Fruit fly (Drosophila melanogaster): Measurements from ENCODE around the gene Ant2.

The Ant2 gene

dm6 chrX:10832369-10832768, 45.7 kb upstream of the Ant2 start (continued):
- peak; percentile 64 for TF ChIP-seq esn (GFP tag; optimal IDR thresholded peaks at IDR 0.05)
- no peak for TF ChIP-seq Hr38 (GFP tag; optimal IDR thresholded peaks at IDR 0.05)
- peak; percentile 4 for TF ChIP-seq Eip75B (GFP tag; optimal IDR thresholded peaks at IDR 0.05)
- TF ChIP-seq Ets21C (GFP tag; optimal IDR thresholded peaks at IDR 0.05) = no peak
- no peak for TF ChIP-seq CG8319 (GFP tag; optimal IDR thresholded peaks at IDR 0.05)
- TF ChIP-seq vri (GFP tag; optimal IDR thresholded peaks at IDR 0.05) = no peak
- peak; percentile 76 for TF ChIP-seq CG31627 (GFP tag; optimal IDR thresholded peaks at IDR 0.05)
- peak; percentile 36 for TF ChIP-seq topi (GFP tag; optimal IDR thresholded peaks at IDR 0.05)
- no peak for TF ChIP-seq fd59A (GFP tag; optimal IDR thresholded peaks at IDR 0.05)
- peak; percentile 72 for TF ChIP-seq lz (GFP tag; optimal IDR thresholded peaks at IDR 0.05)
- TF ChIP-seq svp (GFP tag) = no peak
- no peak for TF ChIP-seq CG6854 (GFP tag; optimal IDR thresholded peaks at IDR 0.05)
- no peak for TF ChIP-seq Hr4 (GFP tag; optimal IDR thresholded peaks at IDR 0.05)
- TF ChIP-seq Ets96B (tag; optimal IDR thresholded peaks at IDR 0.05) = no peak
- peak; percentile 49 for TF ChIP-seq Met (GFP tag; optimal IDR thresholded peaks at IDR 0.05)
- no peak for TF ChIP-seq Eip93F (GFP tag; optimal IDR thresholded peaks at IDR 0.05)
- TF ChIP-seq CG3032 (tag; optimal IDR thresholded peaks at IDR 0.05) = peak; percentile 34
- no peak for TF ChIP-seq CG9139 (GFP tag; optimal IDR thresholded peaks at IDR 0.05)

DNA sequence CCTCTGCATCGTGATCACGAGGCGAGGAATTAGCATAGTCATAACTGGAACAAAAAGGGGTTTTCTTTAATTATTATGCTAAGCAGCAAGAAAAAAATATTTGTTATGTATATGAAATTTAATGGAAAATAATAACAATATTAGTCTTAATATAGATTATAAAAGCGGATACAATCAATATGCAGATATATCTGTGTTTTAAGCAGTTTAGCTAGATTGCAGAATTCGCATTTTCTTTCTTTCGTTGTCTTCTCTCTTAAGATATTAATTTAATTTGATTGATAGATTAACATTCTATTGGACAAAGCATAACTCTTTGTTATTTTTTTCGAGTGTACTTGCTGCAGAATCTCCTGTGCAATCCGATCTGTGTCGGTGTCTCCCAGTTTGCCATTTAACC, 40.6 kb upstream of the Ant2 start:
- TF ChIP-seq ss (GFP tag; optimal IDR thresholded peaks at IDR 0.05) (peak in 1 of 2 experiments; percentile 23), CG6163 (GFP tag; IDR thresholded peaks at IDR 0.05) (no peak), Met (GFP tag; optimal IDR thresholded peaks at IDR 0.05) (peak; percentile 28), svp (GFP tag) (peak; percentile 74), achi (GFP tag; optimal IDR thresholded peaks at IDR 0.05) (peak; percentile 35), Sox15 (GFP tag; optimal IDR thresholded peaks at IDR 0.05) (no peak), CG3919 (GFP tag; optimal IDR thresholded peaks at IDR 0.05) (no peak), esn (GFP tag; optimal IDR thresholded peaks at IDR 0.05) (peak; percentile 51), CG10631 (GFP tag; optimal IDR thresholded peaks at IDR 0.05) (peak; percentile 16), Sox102F (GFP tag; optimal IDR thresholded peaks at IDR 0.05) (peak; percentile 5), CG1621 (tag; optimal IDR thresholded peaks at IDR 0.05) (no peak), CG6792 (GFP tag; optimal IDR thresholded peaks at IDR 0.05) (peak; percentile 27), spab (GFP tag; optimal IDR thresholded peaks at IDR 0.05) (peak; percentile 30), CG34406 (GFP tag; optimal IDR thresholded peaks at IDR 0.05) (peak; percentile 19), CG6808 (GFP tag; optimal IDR thresholded peaks at IDR 0.05) (peak; percentile 3), Eip78C (GFP tag) (peak; percentile 63), CG3032 (tag; optimal IDR thresholded peaks at IDR 0.05) (peak; percentile 35), Ets96B (tag; optimal IDR thresholded peaks at IDR 0.05) (peak; percentile 27), CG10669 (GFP tag; optimal IDR thresholded peaks at IDR 0.05) (peak; percentile 6), acj6 (GFP tag; optimal IDR thresholded peaks at IDR 0.05) (peak; percentile 20)

- TF ChIP-seq Sox15 (GFP tag; optimal IDR thresholded peaks at IDR 0.05) (no peak), fd85E (GFP tag; optimal IDR thresholded peaks at IDR 0.05) (no peak), Eip93F (GFP tag; optimal IDR thresholded peaks at IDR 0.05) (no peak), Blimp-1 (GFP tag; optimal IDR thresholded peaks at IDR 0.05) (no peak), CG7368 (GFP tag; optimal IDR thresholded peaks at IDR 0.05) (no peak), ss (GFP tag; optimal IDR thresholded peaks at IDR 0.05) (no peak)
These were observed 38.8 kb upstream of the Ant2 start for dm6 chrX:10825349-10826129.

All from whole organism, prepupa.